Worm (Caenorhabditis elegans) whole organism, L4 larva: ENCODE results near the gene snpn-1.
A peak's percentile ranks its signal among the peaks of the same experiment; 100 is the strongest.

Experiments used
- D1046.2 ChIP-seq: fragments of 200-800 bp; sonication (Bioruptor generic); IDR thresholded peaks from 2 replicates; pipeline ENCODE4 v1.3.6; 2022; ENCODE audit warnings: missing genetic modification characterization, missing compliant biosample characterization
- F10B5.3 ChIP-seq: sonication (generic microtip); optimal IDR thresholded peaks from 2 replicates; lab custom pipeline; 2016; ENCODE audit warnings: mild to moderate bottlenecking, missing genetic modification characterization, missing compliant biosample characterization
- F44E2.7 ChIP-seq: fragments of 200-800 bp; sonication (Bioruptor generic); IDR thresholded peaks from 2 replicates; pipeline ENCODE4 v2.1.2; 2022; ENCODE audit warnings: missing genetic modification characterization, missing compliant biosample characterization
- Y5F2A.4 ChIP-seq: fragments of 200-800 bp; sonication (Bioruptor generic); optimal IDR thresholded peaks from 2 replicates; lab custom pipeline; 2018; ENCODE audit warnings: mild to moderate bottlenecking, missing genetic modification characterization, missing compliant biosample characterization
- ZK337.2 ChIP-seq: fragments of 200-800 bp; sonication (Bioruptor generic); IDR thresholded peaks from 2 replicates; pipeline ENCODE4 v1.3.6; 2022; ENCODE audit warnings: missing genetic modification reagents, missing genetic modification characterization, missing compliant biosample characterization
- aha-1 ChIP-seq: fragments of 150-350 bp; peaks from one replicate; lab custom pipeline; 2014; ENCODE audit warnings: missing biosample characterization, missing genetic modification characterization
- aly-2 ChIP-seq: sonication (generic microtip); optimal IDR thresholded peaks from 2 replicates; lab custom pipeline; 2018; ENCODE audit warnings: missing biosample characterization, missing genetic modification characterization
- ama-1 ChIP-seq: fragments of 150-350 bp; optimal IDR thresholded peaks from 2 replicates; lab custom pipeline; 2014; ENCODE audit warnings: inconsistent platforms, mixed read lengths
- attf-4 ChIP-seq: sonication (generic microtip); optimal IDR thresholded peaks from 3 replicates; lab custom pipeline; 2017; ENCODE audit warnings: missing biosample characterization, missing genetic modification characterization
- ceh-44 ChIP-seq: fragments of 200-800 bp; sonication (Bioruptor generic); IDR thresholded peaks from 2 replicates; pipeline ENCODE4 v1.3.6; 2022; ENCODE audit warnings: missing genetic modification reagents, missing genetic modification characterization, missing compliant biosample characterization
- ceh-62 ChIP-seq: sonication (generic microtip); optimal IDR thresholded peaks from 2 replicates; lab custom pipeline; 2017; ENCODE audit warnings: missing biosample characterization, missing genetic modification characterization
- ces-1 ChIP-seq: fragments of 150-350 bp; sonication (generic microtip); optimal IDR thresholded peaks from 4 replicates; lab custom pipeline; 2014; ENCODE audit warnings: missing biosample characterization, missing genetic modification reagents, missing genetic modification characterization
- ctbp-1 ChIP-seq: fragments of 200-800 bp; sonication (Bioruptor generic); IDR thresholded peaks from 2 replicates; pipeline ENCODE4 v1.3.6; 2022; ENCODE audit warnings: missing genetic modification reagents, missing genetic modification characterization, missing compliant biosample characterization
- daf-16 ChIP-seq, 3 experiments: sonication (generic microtip); optimal IDR thresholded peaks; 2 replicates each; lab custom pipeline; 2016 to 2017; ENCODE audit warnings: missing genetic modification characterization in 3 of 3, missing genetic modification reagents in 3 of 3, mild to moderate bottlenecking in 2 of 3, missing compliant biosample characterization in 2 of 3, missing biosample characterization in 1 of 3, moderate library complexity in 1 of 3
- daf-8 ChIP-seq: fragments of 200-800 bp; sonication (Bioruptor generic); IDR thresholded peaks from 2 replicates; pipeline ENCODE4 v1.3.6; 2022; ENCODE audit warnings: missing genetic modification characterization, missing compliant biosample characterization
- dmd-8 ChIP-seq: fragments of 200-800 bp; sonication (Bioruptor generic); IDR thresholded peaks from 2 replicates; pipeline ENCODE4 v1.3.6; 2022; ENCODE audit warnings: missing genetic modification characterization, missing compliant biosample characterization
- dpl-1 ChIP-seq: fragments of 150-350 bp; optimal IDR thresholded peaks from 2 replicates; lab custom pipeline; 2014; ENCODE audit warnings: missing biosample characterization, missing genetic modification reagents, missing genetic modification characterization
- duxl-1 ChIP-seq: sonication (generic microtip); optimal IDR thresholded peaks from 2 replicates; lab custom pipeline; 2016; ENCODE audit warnings: mild to moderate bottlenecking, missing genetic modification characterization, moderate library complexity, missing compliant biosample characterization; ENCODE audit not compliant: poor library complexity
- dve-1 ChIP-seq: sonication (generic microtip); optimal IDR thresholded peaks from 2 replicates; lab custom pipeline; 2017; ENCODE audit warnings: antibody characterized with exemption, mild to moderate bottlenecking, missing genetic modification characterization, missing compliant biosample characterization; ENCODE audit not compliant: insufficient read depth
- egl-43 ChIP-seq: fragments of 200-800 bp; sonication (Bioruptor generic); IDR thresholded peaks from 2 replicates; pipeline ENCODE4 v1.3.6; 2022; ENCODE audit warnings: missing genetic modification reagents, missing genetic modification characterization, missing compliant biosample characterization
- gei-8 ChIP-seq: fragments of 200-800 bp; sonication (Bioruptor generic); optimal IDR thresholded peaks from 2 replicates; lab custom pipeline; 2018; ENCODE audit warnings: mild to moderate bottlenecking, missing genetic modification characterization, missing compliant biosample characterization
- hif-1 ChIP-seq, 2 experiments: sonication (generic microtip); optimal IDR thresholded peaks; 2 replicates each; lab custom pipeline; 2016 to 2017; ENCODE audit warnings: missing compliant biosample characterization in 2 of 2, missing genetic modification characterization in 2 of 2, missing genetic modification reagents in 2 of 2, missing genotype in 2 of 2, mild to moderate bottlenecking in 1 of 2
- hlh-30 ChIP-seq: sonication (generic microtip); optimal IDR thresholded peaks from 2 replicates; lab custom pipeline; 2017; ENCODE audit warnings: antibody characterized with exemption, mild to moderate bottlenecking, missing genetic modification characterization, missing compliant biosample characterization; ENCODE audit not compliant: insufficient read depth
- hmg-1.1 ChIP-seq: fragments of 200-800 bp; sonication (Bioruptor generic); IDR thresholded peaks from 2 replicates; pipeline ENCODE4 v1.3.6; 2022; ENCODE audit warnings: missing genetic modification reagents, missing genetic modification characterization, missing compliant biosample characterization
- jun-1 ChIP-seq: fragments of 150-350 bp; optimal IDR thresholded peaks from 2 replicates; lab custom pipeline; 2014; ENCODE audit warnings: missing biosample characterization, missing genetic modification reagents, missing genetic modification characterization
- lin-13 ChIP-seq: fragments of 150-350 bp; optimal IDR thresholded peaks from 2 replicates; lab custom pipeline; 2014; ENCODE audit warnings: missing biosample characterization, missing genetic modification reagents, missing genetic modification characterization
- lin-38 ChIP-seq: fragments of 200-800 bp; sonication (Bioruptor generic); IDR thresholded peaks from 2 replicates; pipeline ENCODE4 v1.3.6; 2022; ENCODE audit warnings: missing genetic modification reagents, missing genetic modification characterization, missing compliant biosample characterization
- lin-39 ChIP-seq: fragments of 150-350 bp; optimal IDR thresholded peaks from 2 replicates; lab custom pipeline; 2014; ENCODE audit warnings: missing biosample characterization, missing genetic modification reagents, missing genetic modification characterization
- lir-3 ChIP-seq: sonication (generic microtip); optimal IDR thresholded peaks from 2 replicates; lab custom pipeline; 2016; ENCODE audit warnings: mild to moderate bottlenecking, missing genetic modification characterization, missing compliant biosample characterization
- lsy-2 ChIP-seq, 2 experiments: fragments of 150-350 bp in 1 of 2; sonication (generic microtip) in 1 of 2; optimal IDR thresholded peaks; 2 replicates each; lab custom pipeline; 2014 to 2017; ENCODE audit warnings: missing biosample characterization in 2 of 2, missing genetic modification characterization in 2 of 2
- madf-5 ChIP-seq, 2 experiments: fragments of 200-800 bp; sonication (Bioruptor generic); IDR thresholded peaks; 2 replicates each; pipeline ENCODE4 v1.3.6; 2022; ENCODE audit warnings: missing compliant biosample characterization in 2 of 2, missing genetic modification characterization in 2 of 2
- madf-9 ChIP-seq: fragments of 200-800 bp; sonication (Bioruptor generic); conservative IDR thresholded peaks from 2 replicates; pipeline ENCODE4 v1.3.6; 2022; ENCODE audit warnings: missing genetic modification reagents, missing genetic modification characterization, missing compliant biosample characterization
- mdl-1 ChIP-seq, 2 experiments: fragments of 150-350 bp in 1 of 2; sonication (generic microtip) in 1 of 2; optimal IDR thresholded peaks; 2 replicates each; lab custom pipeline; 2014 to 2017; ENCODE audit warnings: missing biosample characterization in 2 of 2, missing genetic modification characterization in 2 of 2
- mxl-2 ChIP-seq: fragments of 200-800 bp; sonication (Bioruptor generic); conservative IDR thresholded peaks from 2 replicates; pipeline ENCODE4 v1.3.6; 2022; ENCODE audit warnings: missing genetic modification reagents, missing genetic modification characterization, missing compliant biosample characterization
- mxl-3 ChIP-seq: fragments of 200-800 bp; sonication (Bioruptor generic); optimal IDR thresholded peaks from 2 replicates; lab custom pipeline; 2018; ENCODE audit warnings: mild to moderate bottlenecking, missing genetic modification characterization, missing compliant biosample characterization
- nhr-102 ChIP-seq: sonication (generic microtip); optimal IDR thresholded peaks from 2 replicates; lab custom pipeline; 2016; ENCODE audit warnings: mild to moderate bottlenecking, missing genetic modification characterization, moderate library complexity, missing compliant biosample characterization
- nhr-237 ChIP-seq: sonication (generic microtip); optimal IDR thresholded peaks from 2 replicates; lab custom pipeline; 2017; ENCODE audit warnings: missing biosample characterization, missing genetic modification characterization
- nhr-41 ChIP-seq: fragments of 200-800 bp; sonication (Bioruptor generic); IDR thresholded peaks from 2 replicates; pipeline ENCODE4 v1.3.6; 2022; ENCODE audit warnings: missing genetic modification reagents, missing genetic modification characterization, missing compliant biosample characterization
- nhr-6 ChIP-seq: fragments of 150-350 bp; optimal IDR thresholded peaks from 2 replicates; lab custom pipeline; 2014; ENCODE audit warnings: missing biosample characterization, missing genetic modification characterization
- nhr-76 ChIP-seq: fragments of 150-350 bp; optimal IDR thresholded peaks from 2 replicates; lab custom pipeline; 2014; ENCODE audit warnings: missing biosample characterization, missing genetic modification characterization
- nhr-77 ChIP-seq: fragments of 150-350 bp; optimal IDR thresholded peaks from 2 replicates; lab custom pipeline; 2014; ENCODE audit warnings: missing biosample characterization, missing genetic modification characterization
- pqm-1 ChIP-seq: sonication (generic microtip); optimal IDR thresholded peaks from 2 replicates; lab custom pipeline; 2017; ENCODE audit warnings: missing biosample characterization, missing genetic modification characterization
- rbr-2 ChIP-seq: sonication (generic microtip); optimal IDR thresholded peaks from 2 replicates; lab custom pipeline; 2016; ENCODE audit warnings: missing genotype, missing genetic modification characterization, missing compliant biosample characterization
- saeg-2 ChIP-seq: fragments of 200-800 bp; sonication (Bioruptor generic); IDR thresholded peaks from 2 replicates; pipeline ENCODE4 v1.3.6; 2022; ENCODE audit warnings: missing genetic modification reagents, missing genetic modification characterization, missing compliant biosample characterization
- snpc-1.2 ChIP-seq: fragments of 200-800 bp; sonication (Bioruptor generic); IDR thresholded peaks from 2 replicates; pipeline ENCODE4 v1.3.6; 2022; ENCODE audit warnings: missing genetic modification reagents, missing genetic modification characterization, missing compliant biosample characterization
- unc-62 ChIP-seq, 3 experiments: fragments of 150-350 bp in 1 of 3; sonication (generic microtip); optimal IDR thresholded peaks in 2 of 3; peaks in 1 of 3; 1 replicate in 1 of 3; 2 replicates in 2 of 3; lab custom pipeline; 2014 to 2017; ENCODE audit warnings: missing biosample characterization in 3 of 3, missing genetic modification characterization in 3 of 3, missing genetic modification reagents in 3 of 3, missing genotype in 1 of 3
- zag-1 ChIP-seq: fragments of 150-350 bp; optimal IDR thresholded peaks from 2 replicates; lab custom pipeline; 2014; ENCODE audit warnings: missing biosample characterization, missing genetic modification characterization
- zip-11 ChIP-seq: fragments of 200-800 bp; sonication (Bioruptor generic); IDR thresholded peaks from 2 replicates; pipeline ENCODE4 v1.3.6; 2022; ENCODE audit warnings: missing genetic modification characterization, missing compliant biosample characterization
- ztf-11 ChIP-seq: fragments of 150-350 bp; optimal IDR thresholded peaks from 2 replicates; lab custom pipeline; 2014; ENCODE audit warnings: missing biosample characterization, missing genetic modification characterization

The snpn-1 gene

DNA sequence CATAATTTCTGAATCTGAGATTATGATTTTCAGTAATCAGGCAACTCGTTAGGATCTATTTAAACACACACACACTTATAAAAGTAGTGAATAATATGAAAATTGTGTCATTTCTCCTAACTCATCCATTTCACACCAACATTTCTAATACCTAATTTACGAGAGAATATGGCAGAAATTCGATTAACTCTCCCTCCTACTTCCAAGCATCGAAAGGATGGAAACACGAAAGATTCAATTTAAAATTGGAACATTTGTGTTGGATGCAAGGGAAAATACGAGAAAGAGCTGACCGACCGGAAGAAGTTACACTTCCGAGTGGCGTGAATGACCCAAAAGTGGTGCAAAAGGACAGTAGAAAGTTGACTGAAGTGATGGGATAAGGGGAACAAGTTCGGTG lies 18.1 kb upstream of the snpn-1 start:
- TF ChIP-seq duxl-1: no peak
- no peak for TF ChIP-seq ceh-62 (tag; lab: Kevin White, UChicago)
- TF ChIP-seq nhr-76: no peak

DNA sequence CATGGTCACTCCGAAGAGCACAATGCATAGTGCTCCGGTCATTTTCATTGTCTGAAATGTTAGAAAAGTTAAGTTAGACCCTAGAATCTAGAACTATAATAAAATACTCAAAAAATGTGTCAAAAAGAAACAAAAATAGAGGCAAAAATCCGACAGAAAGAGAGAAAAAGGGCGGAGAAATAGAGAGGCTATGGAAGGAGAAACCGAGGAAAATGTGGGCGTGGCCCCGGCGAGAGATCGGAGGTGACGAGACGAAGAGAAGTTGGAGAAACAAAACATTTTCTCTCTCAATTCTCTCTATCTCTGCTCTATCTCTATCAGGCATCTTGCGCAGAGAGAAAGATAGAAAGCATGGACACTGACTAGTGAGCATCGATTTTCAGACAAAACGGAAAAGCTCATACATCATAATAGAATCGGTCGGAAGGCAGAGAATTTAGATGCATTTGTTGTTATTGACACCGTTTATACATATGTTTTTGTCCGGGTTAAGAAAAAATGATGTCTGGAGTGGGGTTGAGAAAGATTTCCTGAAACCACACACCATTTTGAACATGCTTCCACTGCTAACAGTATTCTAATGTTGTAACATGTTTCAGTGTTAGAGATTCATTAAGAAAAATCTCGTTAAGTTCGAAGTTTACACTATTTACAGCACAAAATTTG lies 12.5 kb upstream of the snpn-1 start, which contains the start of gene C02B10.3:
Gene C02B10.3, minus strand, starts transcription at position 51 of the 666 bp plus-strand sequence.
- TF ChIP-seq unc-62 (GFP tag; optimal IDR thresholded peaks at IDR 0.05 in 1 of 2; lab: Kevin White, UChicago) (peak in 1 of 2 experiments; percentile 81), unc-62 (tag; optimal IDR thresholded peaks at IDR 0.05; lab: Kevin White, UChicago) (no peak), F10B5.3 (tag; lab: Kevin White, UChicago) (no peak), gei-8 (GFP tag; lab: Kevin White, UChicago) (no peak), nhr-41 (GFP tag; lab: Robert Waterston, UW) (no peak), madf-5 (GFP tag; IDR thresholded peaks at IDR 0.05; lab: Robert Waterston, UW) (no peak), F44E2.7 (no peak), egl-43 (GFP tag; lab: Robert Waterston, UW) (no peak), ceh-44 (GFP tag; lab: Robert Waterston, UW) (no peak), hmg-1.1 (GFP tag; lab: Robert Waterston, UW) (peak; percentile 49; the same call in 1 of the 2 replicates), zip-11 (no peak), Y5F2A.4 (GFP tag; lab: Kevin White, UChicago) (no peak), lin-39 (tag; lab: Kevin White, UChicago) (no peak), dmd-8 (GFP tag; lab: Robert Waterston, UW) (no peak), nhr-6 (tag; lab: Kevin White, UChicago) (no peak), ces-1 (GFP tag; lab: Kevin White, UChicago) (no peak), nhr-237 (tag; lab: Kevin White, UChicago) (no peak), lir-3 (tag; lab: Kevin White, UChicago) (no peak), lsy-2 (tag; optimal IDR thresholded peaks at IDR 0.05; lab: Kevin White, UChicago) (peak in 1 of 2 experiments; percentile 60), ceh-62 (tag; lab: Kevin White, UChicago) (no peak), snpc-1.2 (no peak), ama-1 (no peak), daf-8 (GFP tag; lab: Robert Waterston, UW) (no peak), dve-1 (tag; lab: Kevin White, UChicago) (no peak), attf-4 (tag; lab: Kevin White, UChicago) (no peak), mxl-2 (GFP tag; lab: Robert Waterston, UW) (no peak), madf-9 (GFP tag; lab: Robert Waterston, UW) (no peak), hlh-30 (tag; lab: Kevin White, UChicago) (no peak), ztf-11 (tag; lab: Kevin White, UChicago) (no peak), jun-1 (no peak), aha-1 (tag; lab: Kevin White, UChicago) (peak; percentile 86), ctbp-1 (GFP tag; lab: Robert Waterston, UW) (peak; percentile 60; the same call in 1 of the 2 replicates), rbr-2 (tag; lab: Kevin White, UChicago) (peak; percentile 66), daf-16 (GFP tag; optimal IDR thresholded peaks at IDR 0.05; lab: Kevin White, UChicago) (no peak), daf-16 (tag; optimal IDR thresholded peaks at IDR 0.05; lab: Kevin White, UChicago) (no peak), lin-13 (GFP tag; lab: Kevin White, UChicago) (no peak), saeg-2 (no peak), mxl-3 (GFP tag; lab: Kevin White, UChicago) (no peak), pqm-1 (tag; lab: Kevin White, UChicago) (no peak), zag-1 (tag; lab: Kevin White, UChicago) (no peak), D1046.2 (GFP tag; lab: Robert Waterston, UW) (no peak), mdl-1 (tag; optimal IDR thresholded peaks at IDR 0.05; lab: Kevin White, UChicago) (peak in 1 of 2 experiments; percentile 56), nhr-77 (no peak), dpl-1 (no peak), lin-38 (no peak), ZK337.2 (no peak), hif-1 (tag; optimal IDR thresholded peaks at IDR 0.05; lab: Kevin White, UChicago) (no peak), nhr-102 (tag; lab: Kevin White, UChicago) (no peak), aly-2 (tag; lab: Kevin White, UChicago) (no peak)
